Fruit fly (Drosophila melanogaster): ENCODE data around the gene CG11089.
A peak's percentile ranks its signal among the peaks of the same experiment; 100 is the strongest.

Gene CG11089

DNA sequence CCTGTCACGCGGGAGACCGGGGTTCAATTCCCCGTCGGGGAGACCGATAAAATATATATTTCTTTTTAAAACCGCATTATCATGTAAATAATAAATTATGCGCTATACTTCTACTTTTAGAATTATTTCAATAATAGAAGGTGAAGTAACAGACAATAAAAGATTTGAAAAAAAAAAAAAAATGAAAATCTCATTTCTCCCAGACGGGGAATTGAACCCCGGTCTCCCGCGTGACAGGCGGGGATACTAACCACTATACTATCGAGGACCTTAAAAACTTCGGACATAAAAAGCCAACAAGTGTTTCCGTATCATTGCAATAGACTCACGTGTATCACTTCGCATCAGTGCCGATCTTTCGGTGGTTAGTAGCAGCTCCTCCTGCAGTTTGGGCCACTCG, 38.0 kb downstream of the CG11089 start:
- no peak for TF ChIP-seq Myc (optimal IDR thresholded peaks at IDR 0.05)
- no peak for TF ChIP-seq dsf (GFP tag; optimal IDR thresholded peaks at IDR 0.05; ENCODE audit: borderline replicate concordance)
- no peak for TF ChIP-seq Vsx2 (GFP tag; optimal IDR thresholded peaks at IDR 0.05; ENCODE audit: partially characterized antibody)
- no peak for TF ChIP-seq Dif (GFP tag; optimal IDR thresholded peaks at IDR 0.05; ENCODE audit: partially characterized antibody)
- TF ChIP-seq dmrt93B (GFP tag; optimal IDR thresholded peaks at IDR 0.05): no peak
- no peak for TF ChIP-seq CrebA (GFP tag; optimal IDR thresholded peaks at IDR 0.05; ENCODE audit: borderline replicate concordance)

DNA sequence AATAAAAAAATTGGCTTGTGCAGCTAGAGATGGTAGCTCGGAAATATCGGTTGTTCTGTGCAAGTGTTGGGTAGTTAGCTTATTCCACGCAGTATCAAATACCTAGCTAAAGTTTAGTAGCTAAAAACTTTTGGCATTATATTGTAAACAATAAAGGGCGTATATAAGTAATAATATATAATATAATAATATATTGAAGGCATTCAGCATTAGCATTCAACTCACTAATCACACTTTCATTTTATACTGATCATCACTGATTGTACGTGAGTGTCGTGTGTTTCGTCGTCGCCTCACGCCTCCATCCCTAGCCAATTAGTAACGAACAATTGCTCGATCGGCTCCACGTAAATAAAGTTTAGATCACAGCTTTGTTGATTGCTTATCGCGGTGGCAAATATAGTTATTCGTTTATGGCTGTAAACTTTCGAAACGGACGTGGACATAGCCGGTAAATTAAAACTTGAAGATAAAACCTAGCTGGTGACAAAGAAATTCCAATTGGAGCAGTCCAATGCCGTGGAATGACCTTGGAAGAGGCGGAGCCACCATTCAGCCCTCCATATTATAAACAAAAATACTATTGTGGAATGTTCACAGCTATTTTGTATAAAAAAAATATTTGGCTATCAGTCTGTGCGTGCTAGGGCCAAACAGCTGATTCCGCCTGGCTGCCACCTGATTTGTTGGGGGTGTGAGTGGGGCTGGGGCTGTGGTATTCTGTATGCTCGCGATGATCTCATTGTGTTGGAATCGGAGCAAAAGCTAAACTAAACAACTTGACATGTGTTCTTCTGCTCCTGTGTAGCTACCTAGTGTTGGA, 41.2 kb downstream of the CG11089 start, which contains the start of the genes PIG-S, sud1 and CG11168:
Gene PIG-S, minus strand, starts transcription at position 51 of the 823 bp plus-strand sequence.
Gene sud1, minus strand, starts transcription at position 51 of the 823 bp plus-strand sequence.
Gene CG11168, plus strand, starts transcription at position 293 of the 823 bp plus-strand sequence.
- no peak for TF ChIP-seq brk (GFP tag; optimal IDR thresholded peaks at IDR 0.05)
- peak; percentile 59 for TF ChIP-seq psq (GFP tag; optimal IDR thresholded peaks at IDR 0.05)
- no peak for TF ChIP-seq br (GFP tag; optimal IDR thresholded peaks at IDR 0.05)
- no peak for TF ChIP-seq CrebA (GFP tag; optimal IDR thresholded peaks at IDR 0.05; ENCODE audit: borderline replicate concordance)
- peak; percentile 47 for TF ChIP-seq CG9705 (GFP tag; optimal IDR thresholded peaks at IDR 0.05)
- no peak for TF ChIP-seq dl (GFP tag; optimal IDR thresholded peaks at IDR 0.05; ENCODE audit: insufficient read depth in 1 of 2, partially characterized antibody in 2 of 2)
- peak; percentile 8 for TF ChIP-seq ey (GFP tag; optimal IDR thresholded peaks at IDR 0.05)
- peak in 1 of 2 experiments; percentile 60 for TF ChIP-seq foxo (GFP tag; optimal IDR thresholded peaks at IDR 0.05)
- no peak for TF ChIP-seq h (GFP tag; optimal IDR thresholded peaks at IDR 0.05)
- no peak for TF ChIP-seq Vsx2 (GFP tag; optimal IDR thresholded peaks at IDR 0.05; ENCODE audit: partially characterized antibody)
- TF ChIP-seq usp (GFP tag; optimal IDR thresholded peaks at IDR 0.05): no peak
- no peak for TF ChIP-seq Abd-B (GFP tag; optimal IDR thresholded peaks at IDR 0.05)
- TF ChIP-seq fru (GFP tag; optimal IDR thresholded peaks at IDR 0.05): no peak
- peak; percentile 66 for TF ChIP-seq woc (GFP tag; optimal IDR thresholded peaks at IDR 0.05)
- no peak for TF ChIP-seq CG32264 (GFP tag; optimal IDR thresholded peaks at IDR 0.05)
- TF ChIP-seq tai (GFP tag; optimal IDR thresholded peaks at IDR 0.05): no peak
- TF ChIP-seq Dif (GFP tag; optimal IDR thresholded peaks at IDR 0.05; ENCODE audit: partially characterized antibody): no peak
- TF ChIP-seq HLH106 (tag; optimal IDR thresholded peaks at IDR 0.05): peak; percentile 71
- peak; percentile 64 for TF ChIP-seq rgr (GFP tag; optimal IDR thresholded peaks at IDR 0.05)
- no peak for TF ChIP-seq GATAd (GFP tag; optimal IDR thresholded peaks at IDR 0.05)
- TF ChIP-seq N (GFP tag; optimal IDR thresholded peaks at IDR 0.05): no peak
- TF ChIP-seq Sp1 (GFP tag; optimal IDR thresholded peaks at IDR 0.05): no peak
- TF ChIP-seq Myc (optimal IDR thresholded peaks at IDR 0.05): peak; percentile 97
- no peak for TF ChIP-seq lola (GFP tag; optimal IDR thresholded peaks at IDR 0.05)
- TF ChIP-seq OdsH (GFP tag; optimal IDR thresholded peaks at IDR 0.05): peak; percentile 30
- TF ChIP-seq Hr78 (GFP tag; optimal IDR thresholded peaks at IDR 0.05): no peak
- peak; percentile 30 for TF ChIP-seq sv (GFP tag; optimal IDR thresholded peaks at IDR 0.05)

DNA sequence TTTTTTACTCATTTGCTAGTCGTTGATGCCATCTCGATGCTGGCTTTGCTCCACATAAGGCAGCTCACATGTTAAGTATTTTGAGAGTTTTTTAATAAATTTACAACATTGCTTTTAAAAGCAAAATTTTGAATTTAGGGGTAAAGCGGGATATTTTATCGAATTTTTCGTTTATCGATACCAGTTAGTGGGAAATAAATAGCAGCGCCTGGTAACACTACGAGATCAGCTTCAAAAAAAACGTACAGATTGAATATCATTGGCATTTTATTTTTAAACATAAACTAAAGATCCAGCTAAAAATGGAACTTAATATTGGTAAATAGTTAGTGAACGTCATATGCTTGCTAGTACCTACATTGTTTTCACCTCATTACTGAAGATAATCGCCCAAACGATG, 45.4 kb downstream of the CG11089 start, which contains the start of gene Mink:
Gene Mink, plus strand, starts transcription at position 204 of the 400 bp plus-strand sequence.
- no peak for TF ChIP-seq dl (GFP tag; optimal IDR thresholded peaks at IDR 0.05; ENCODE audit: insufficient read depth in 1 of 2, partially characterized antibody in 2 of 2)
- no peak for TF ChIP-seq N (GFP tag; optimal IDR thresholded peaks at IDR 0.05)
- no peak for TF ChIP-seq sage (GFP tag; optimal IDR thresholded peaks at IDR 0.05)
- no peak for TF ChIP-seq HLH106 (tag; optimal IDR thresholded peaks at IDR 0.05)
- no peak for TF ChIP-seq Hr78 (GFP tag; optimal IDR thresholded peaks at IDR 0.05)

DNA sequence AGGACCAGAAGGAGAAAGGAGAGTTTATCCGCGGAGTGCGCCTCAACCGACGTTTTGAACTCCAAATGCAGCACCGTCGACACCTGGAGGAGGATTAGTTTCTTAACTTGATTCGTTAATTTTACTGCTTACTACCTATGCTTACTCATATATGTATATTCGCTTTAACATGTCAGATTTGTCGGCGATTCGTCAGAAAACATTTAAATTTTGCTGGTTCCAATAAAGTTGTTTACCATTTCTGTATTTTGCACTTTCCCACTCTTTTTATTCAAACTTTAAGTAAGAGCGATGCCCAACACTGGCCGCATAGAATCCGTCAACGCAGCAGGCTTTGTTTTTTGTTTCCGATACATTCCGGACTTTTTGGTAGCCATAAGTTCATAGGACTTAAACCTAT, 48.1 kb downstream of the CG11089 start, which contains the start of gene Trf4-2:
Gene Trf4-2, plus strand, starts transcription at position 301 of the 400 bp plus-strand sequence.
- no peak for TF ChIP-seq dl (GFP tag; optimal IDR thresholded peaks at IDR 0.05; ENCODE audit: insufficient read depth in 1 of 2, partially characterized antibody in 2 of 2)
- TF ChIP-seq psq (GFP tag; optimal IDR thresholded peaks at IDR 0.05): no peak
- no peak for TF ChIP-seq foxo (GFP tag; optimal IDR thresholded peaks at IDR 0.05)
- TF ChIP-seq pan (optimal IDR thresholded peaks at IDR 0.05): no peak
- TF ChIP-seq rgr (GFP tag; optimal IDR thresholded peaks at IDR 0.05): no peak
- no peak for TF ChIP-seq Myc (optimal IDR thresholded peaks at IDR 0.05)
- no peak for TF ChIP-seq CG32264 (GFP tag; optimal IDR thresholded peaks at IDR 0.05)
- TF ChIP-seq h (GFP tag; optimal IDR thresholded peaks at IDR 0.05): no peak
- no peak for TF ChIP-seq jim (GFP tag; optimal IDR thresholded peaks at IDR 0.05)
- no peak for TF ChIP-seq ey (GFP tag; optimal IDR thresholded peaks at IDR 0.05)
- TF ChIP-seq Hnf4 (GFP tag; optimal IDR thresholded peaks at IDR 0.05): no peak
- TF ChIP-seq GATAd (GFP tag; optimal IDR thresholded peaks at IDR 0.05): no peak
- TF ChIP-seq fru (GFP tag; optimal IDR thresholded peaks at IDR 0.05): no peak
- TF ChIP-seq HLH106 (tag; optimal IDR thresholded peaks at IDR 0.05): no peak
- TF ChIP-seq usp (GFP tag; optimal IDR thresholded peaks at IDR 0.05): no peak
- no peak for TF ChIP-seq lola (GFP tag; optimal IDR thresholded peaks at IDR 0.05)
- no peak for TF ChIP-seq Vsx2 (GFP tag; optimal IDR thresholded peaks at IDR 0.05; ENCODE audit: partially characterized antibody)
